Worm (Caenorhabditis elegans): ENCODE measurements around the gene dgn-3.
"Not testable (repeated sequence)": the region's sequence is repeated elsewhere in the genome, so short reads cannot be mapped to it uniquely, and the experiment has no call there.

The dgn-3 gene

ce11 chrX:1742530-1742929 is 12.9 kb downstream of the dgn-3 start, which contains the start of gene Y75D11A.2:
Gene Y75D11A.2 (plus strand): TSS chrX:1742830.
- TF ChIP-seq unc-39, egl-5, mml-1 (tag; optimal IDR thresholded peaks at IDR 0.05): not testable (repeated sequence)

ce11 chrX:1746117-1746516 is 16.5 kb downstream of the dgn-3 start, which contains the start of gene Y75D11A.3:
Gene Y75D11A.3 (minus strand): TSS chrX:1746217.
- not testable (repeated sequence) for TF ChIP-seq ceh-16 (tag; optimal IDR thresholded peaks at IDR 0.05); elt-2 (tag; optimal IDR thresholded peaks at IDR 0.05); nfya-1 (tag; optimal IDR thresholded peaks at IDR 0.05; ENCODE audit: insufficient read depth)

ce11 chrX:1748476-1748875 is 18.8 kb downstream of the dgn-3 start, which contains the start of gene Y75D11A.6:
Gene Y75D11A.6 (minus strand): TSS chrX:1748576.
- TF ChIP-seq fos-1 (tag; optimal IDR thresholded peaks at IDR 0.05); ama-1 (optimal IDR thresholded peaks at IDR 0.05); skn-1 (tag; optimal IDR thresholded peaks at IDR 0.05): not testable (repeated sequence)

- TF ChIP-seq pqm-1 (tag; optimal IDR thresholded peaks at IDR 0.05) (no peak), ztf-11 (tag; optimal IDR thresholded peaks at IDR 0.05) (no peak), mml-1 (tag; optimal IDR thresholded peaks at IDR 0.05) (no peak), unc-39 (tag; optimal IDR thresholded peaks at IDR 0.05) (no peak), elt-2 (tag; optimal IDR thresholded peaks at IDR 0.05) (no peak), mdl-1 (tag; optimal IDR thresholded peaks at IDR 0.05) (no peak), daf-12 (tag; optimal IDR thresholded peaks at IDR 0.05) (no peak), lin-39 (tag; optimal IDR thresholded peaks at IDR 0.05) (no peak), fos-1 (tag; optimal IDR thresholded peaks at IDR 0.05) (no peak), fkh-10 (GFP tag; optimal IDR thresholded peaks at IDR 0.05) (no peak), nfya-1 (tag; optimal IDR thresholded peaks at IDR 0.05; ENCODE audit: insufficient read depth) (no peak), snpc-4 (tag; optimal IDR thresholded peaks at IDR 0.05) (no peak), sea-2 (GFP tag; optimal IDR thresholded peaks at IDR 0.05) (no peak), ama-1 (optimal IDR thresholded peaks at IDR 0.05) (no peak)
These were observed 40.0 kb downstream of the dgn-3 start for ce11 chrX:1769636-1770035.

ce11 chrX:1777988-1778387 is 48.3 kb downstream of the dgn-3 start, which contains the start of gene elc-2:
Gene elc-2 (minus strand): TSS chrX:1778088.
- no peak for TF ChIP-seq jun-1 (tag; optimal IDR thresholded peaks at IDR 0.05)
- TF ChIP-seq nhr-28 (tag; optimal IDR thresholded peaks at IDR 0.05), result no peak
- no peak for TF ChIP-seq mml-1 (tag; optimal IDR thresholded peaks at IDR 0.05)
- no peak for TF ChIP-seq elt-1 (tag; optimal IDR thresholded peaks at IDR 0.05)
- no peak for TF ChIP-seq snpc-4 (tag; optimal IDR thresholded peaks at IDR 0.05)
- TF ChIP-seq nhr-77 (tag; optimal IDR thresholded peaks at IDR 0.05), result no peak
- no peak for TF ChIP-seq unc-62 (GFP tag; optimal IDR thresholded peaks at IDR 0.05)
- TF ChIP-seq ZK546.5 (tag; optimal IDR thresholded peaks at IDR 0.05), result no peak
- TF ChIP-seq nhr-25 (tag; optimal IDR thresholded peaks at IDR 0.05), result no peak
- no peak for TF ChIP-seq nhr-237 (tag; optimal IDR thresholded peaks at IDR 0.05)
- TF ChIP-seq pqm-1 (tag; optimal IDR thresholded peaks at IDR 0.05), result no peak
- no peak for TF ChIP-seq lin-15B (tag; optimal IDR thresholded peaks at IDR 0.05)
- TF ChIP-seq ztf-4 (tag; optimal IDR thresholded peaks at IDR 0.05), result no peak
- TF ChIP-seq nhr-76 (tag; optimal IDR thresholded peaks at IDR 0.05), result no peak
